Worm (Caenorhabditis elegans) whole organism, dauer: ENCODE results near the gene srw-82.
"Not testable (repeated sequence)": the region's sequence is repeated elsewhere in the genome, so short reads cannot be mapped to it uniquely, and the experiment has no call there.

ENCODE experiments used
- unc-62 ChIP-seq: sonication (generic microtip); optimal IDR thresholded peaks from 2 replicates; lab custom pipeline; 2017; ENCODE audit warnings: missing biosample characterization, missing genetic modification reagents, missing genetic modification characterization

The srw-82 gene

DNA sequence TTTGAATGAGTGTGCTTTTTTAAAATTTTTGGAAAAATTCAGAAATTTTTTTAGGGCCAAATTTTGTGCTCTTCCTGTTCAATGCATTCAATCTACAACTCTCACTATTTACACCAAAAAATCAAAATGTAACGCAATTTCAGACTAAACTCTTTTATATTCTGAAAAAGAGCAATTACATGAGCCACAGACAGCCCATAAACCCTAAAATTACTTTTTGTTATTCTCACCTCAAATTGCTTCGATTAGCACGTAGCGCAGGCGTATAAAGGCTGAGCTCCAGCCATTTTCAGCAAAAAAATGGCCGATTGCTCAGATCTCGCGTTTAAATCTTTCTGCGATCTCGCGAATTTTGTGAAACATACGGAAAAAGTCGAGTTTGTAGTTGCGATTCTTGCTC lies at the start of gene srw-82:
Gene srw-82, plus strand, starts transcription at position 301 of the 400 bp plus-strand sequence.
- no peak for TF ChIP-seq unc-62

DNA sequence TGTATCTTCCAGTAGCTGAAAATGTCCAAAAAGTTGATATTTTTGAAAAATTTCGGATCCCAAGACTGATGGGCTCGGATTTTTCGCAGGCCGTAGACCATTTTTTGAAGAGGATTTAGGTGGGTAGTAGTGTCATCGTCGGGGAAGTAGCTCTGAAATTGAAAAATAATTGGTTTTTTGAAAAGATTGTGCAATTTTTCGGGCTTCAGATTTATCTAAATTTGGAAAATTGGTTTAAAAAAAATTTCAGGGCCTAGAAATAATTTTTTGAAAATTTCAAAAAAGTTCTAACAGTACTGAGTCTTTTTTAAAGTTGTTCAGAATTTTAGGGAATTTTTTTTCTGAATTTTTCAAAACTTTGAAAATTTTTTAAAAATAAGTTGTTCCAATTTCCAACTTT lies 49.0 kb upstream of the srw-82 start, which contains the start of gene nhr-288:
Gene nhr-288, minus strand, starts transcription at position 101 of the 400 bp plus-strand sequence.
- no peak for TF ChIP-seq unc-62

DNA sequence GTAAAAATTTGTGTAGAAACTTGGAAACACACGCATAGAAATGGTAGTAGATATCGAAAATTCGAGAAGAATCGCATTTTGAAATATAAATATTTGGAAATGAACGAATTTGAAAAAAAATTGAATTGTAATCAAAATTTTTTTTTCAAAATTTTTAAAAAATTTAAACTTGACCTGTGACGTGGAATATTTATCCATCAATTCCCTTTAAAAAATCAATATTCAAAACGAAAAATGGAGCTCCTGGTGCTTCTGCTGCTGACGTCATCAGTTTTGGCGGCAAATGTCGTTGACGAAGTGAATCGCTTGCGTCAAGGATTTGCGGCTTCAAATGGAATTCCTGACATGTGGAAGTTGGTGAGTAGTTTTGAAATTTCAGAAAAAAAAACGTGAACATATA lies 42.5 kb upstream of the srw-82 start, which contains the start of the genes Y51A2B.4 and Y51A2B.5:
Gene Y51A2B.4, minus strand, starts transcription at position 101 of the 400 bp plus-strand sequence.
Gene Y51A2B.5, plus strand, starts transcription at position 232 of the 400 bp plus-strand sequence.
- no peak for TF ChIP-seq unc-62

DNA sequence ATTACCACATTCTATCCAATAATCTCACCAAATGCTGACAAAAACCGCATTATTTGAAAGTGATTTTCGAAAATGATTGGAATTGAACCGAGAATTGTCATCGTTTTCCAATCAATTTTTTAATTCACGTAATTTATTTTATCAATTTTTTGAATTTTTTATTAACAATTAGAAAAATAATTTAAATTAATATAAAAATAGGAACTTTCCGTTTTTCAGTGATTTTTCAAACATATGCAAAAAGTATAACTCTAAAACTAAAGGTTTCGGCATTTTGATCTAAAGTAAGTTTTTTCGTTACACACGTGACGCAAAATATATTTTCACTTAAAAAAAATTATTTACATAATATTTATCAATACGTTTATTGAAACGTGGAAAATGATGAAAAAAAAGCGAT lies 37.3 kb upstream of the srw-82 start, which contains the start of gene Y51A2B.6:
Gene Y51A2B.6, minus strand, starts transcription at position 101 of the 400 bp plus-strand sequence.
- TF ChIP-seq unc-62: no peak

DNA sequence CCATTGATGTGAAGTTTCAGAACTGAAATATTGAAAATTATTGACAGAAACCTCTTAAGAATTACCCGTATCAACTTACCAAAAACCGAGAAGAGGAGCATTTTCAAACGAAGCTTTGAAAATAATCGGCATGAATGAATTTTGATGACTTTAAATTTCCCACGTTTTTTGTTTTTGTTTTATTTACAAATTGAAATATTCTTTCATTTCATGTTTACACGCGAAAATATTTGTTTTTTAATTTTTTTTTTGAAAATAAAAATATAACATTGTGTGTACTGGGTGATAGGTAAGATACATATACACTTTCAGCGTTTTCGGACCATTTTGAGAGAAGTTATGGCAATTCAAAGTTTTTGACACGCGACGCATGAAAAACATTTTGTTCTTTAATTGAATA lies 35.9 kb upstream of the srw-82 start, which contains the start of gene Y51A2B.9:
Gene Y51A2B.9, minus strand, starts transcription at position 101 of the 400 bp plus-strand sequence.
- no peak for TF ChIP-seq unc-62

DNA sequence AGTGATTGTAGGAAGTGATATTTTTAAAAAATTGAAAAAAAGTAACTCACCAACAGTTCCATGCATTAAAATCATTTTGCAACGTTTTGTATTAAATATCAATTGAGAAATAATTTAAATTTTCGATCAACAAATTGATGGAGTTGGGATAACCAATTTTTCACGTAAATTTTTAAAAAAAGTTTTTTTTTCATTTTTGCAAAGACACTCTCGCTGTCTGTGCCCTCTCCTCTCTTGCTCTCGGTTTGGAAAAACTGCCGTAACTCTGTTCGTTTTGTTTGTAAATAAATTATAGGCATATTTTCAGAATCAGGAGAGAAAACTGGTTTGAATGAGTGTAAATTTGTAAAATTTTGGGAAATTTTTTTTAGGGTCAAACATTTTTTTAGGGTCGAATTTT lies 33.7 kb upstream of the srw-82 start, which contains the start of gene Y51A2B.16:
Gene Y51A2B.16, minus strand, starts transcription at position 101 of the 400 bp plus-strand sequence.
- no peak for TF ChIP-seq unc-62

DNA sequence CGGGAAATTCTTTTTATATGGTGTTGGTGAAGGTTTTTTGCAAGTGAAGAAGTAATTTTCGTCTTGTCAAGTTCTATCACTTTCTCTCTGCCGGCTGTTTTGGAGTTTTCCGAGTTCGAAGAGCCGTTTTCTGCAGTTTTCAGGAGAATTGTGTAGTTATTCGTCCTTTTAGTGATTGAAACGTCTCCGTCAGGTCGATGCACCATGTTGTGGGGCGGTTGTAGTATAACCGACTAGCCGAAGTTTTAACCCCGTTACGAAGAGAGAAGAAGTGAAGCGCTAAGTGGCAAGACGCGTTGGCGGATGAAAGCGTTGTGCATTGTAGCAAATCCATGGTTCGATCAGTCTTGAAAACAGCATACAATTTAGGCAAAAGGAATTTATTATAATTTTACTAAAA lies 28.8 kb upstream of the srw-82 start:
- no peak for TF ChIP-seq unc-62

DNA sequence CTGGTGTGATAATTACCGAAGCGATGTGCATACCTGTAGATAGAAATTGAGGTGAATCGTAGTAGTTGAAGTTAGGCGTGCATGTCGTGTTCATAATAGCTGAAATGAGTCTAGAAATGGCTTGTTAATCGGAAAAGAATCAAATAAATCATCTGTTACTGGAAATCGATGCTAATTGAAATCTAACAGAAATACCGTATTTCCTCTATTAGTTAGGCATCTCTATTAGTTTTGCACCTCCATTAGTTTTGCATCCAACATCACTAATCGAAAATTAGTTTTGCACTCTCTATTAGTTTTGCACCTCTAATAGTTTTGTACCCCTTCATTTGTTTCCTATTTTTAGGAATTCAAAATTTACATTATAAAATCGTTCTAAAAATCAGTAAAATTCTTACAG lies 26.8 kb upstream of the srw-82 start, which contains the start of gene srh-209:
Gene srh-209, minus strand, starts transcription at position 101 of the 400 bp plus-strand sequence.
- not testable (repeated sequence) for TF ChIP-seq unc-62

DNA sequence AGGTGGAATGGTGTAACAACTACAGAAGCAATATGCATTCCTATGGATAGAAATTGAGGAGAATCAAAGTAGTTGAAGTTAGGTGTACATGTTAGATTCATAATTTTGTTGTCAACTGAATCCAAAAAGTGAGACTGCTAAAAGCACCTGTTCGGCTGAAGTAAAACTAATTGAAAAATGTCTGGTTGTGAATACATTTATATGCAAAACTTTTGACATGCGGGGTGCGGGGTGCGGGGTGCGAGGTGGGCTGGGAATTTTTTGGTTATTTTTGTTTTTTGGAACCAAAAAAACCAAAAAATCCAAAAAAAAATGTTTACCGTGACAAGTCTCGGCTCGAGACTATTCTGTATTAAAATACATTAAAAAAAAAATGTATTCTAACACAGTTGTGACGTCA lies 21.4 kb upstream of the srw-82 start, which contains the start of gene srh-207:
Gene srh-207, minus strand, starts transcription at position 101 of the 400 bp plus-strand sequence.
- TF ChIP-seq unc-62: no peak

DNA sequence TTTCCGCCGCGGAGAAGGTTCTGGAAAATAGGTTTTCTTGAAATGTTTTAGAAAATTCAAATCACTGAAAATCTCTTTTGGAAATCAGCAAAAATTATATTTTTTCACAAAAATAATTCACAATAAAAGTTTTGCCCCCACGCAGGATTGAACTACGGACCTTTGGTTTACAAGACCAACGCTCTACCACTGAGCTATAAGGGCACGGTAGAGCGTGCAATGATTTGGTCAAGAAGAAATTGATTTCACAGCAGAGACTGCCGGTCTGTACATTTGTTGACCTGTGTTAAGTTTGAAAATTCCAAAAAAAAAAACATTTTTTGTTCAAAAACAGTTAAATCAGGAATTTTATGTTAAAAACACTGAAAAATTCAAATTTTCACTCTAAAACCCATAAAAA lies 19.2 kb upstream of the srw-82 start:
- no peak for TF ChIP-seq unc-62

DNA sequence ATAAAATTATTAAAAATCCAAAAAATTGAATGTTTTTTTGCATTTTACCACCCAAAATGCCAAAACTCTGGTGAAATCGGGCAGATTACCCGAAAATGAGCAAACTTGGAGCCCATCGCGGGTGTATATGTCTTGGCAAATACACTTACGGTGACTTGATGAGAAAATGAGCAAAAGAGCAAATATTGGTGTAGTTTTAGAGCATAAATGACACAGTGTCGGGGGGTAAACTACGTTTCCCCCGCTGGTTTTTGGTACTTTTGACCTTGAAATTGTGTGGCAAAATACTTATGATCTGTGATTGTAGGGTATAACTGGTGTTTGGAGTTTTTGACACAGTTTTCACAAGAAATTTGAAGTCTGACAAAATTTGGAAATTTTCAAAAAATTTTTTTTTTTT lies 18.7 kb upstream of the srw-82 start, which contains the start of gene ZK262.2:
Gene ZK262.2, minus strand, starts transcription at position 101 of the 400 bp plus-strand sequence.
- TF ChIP-seq unc-62: no peak

DNA sequence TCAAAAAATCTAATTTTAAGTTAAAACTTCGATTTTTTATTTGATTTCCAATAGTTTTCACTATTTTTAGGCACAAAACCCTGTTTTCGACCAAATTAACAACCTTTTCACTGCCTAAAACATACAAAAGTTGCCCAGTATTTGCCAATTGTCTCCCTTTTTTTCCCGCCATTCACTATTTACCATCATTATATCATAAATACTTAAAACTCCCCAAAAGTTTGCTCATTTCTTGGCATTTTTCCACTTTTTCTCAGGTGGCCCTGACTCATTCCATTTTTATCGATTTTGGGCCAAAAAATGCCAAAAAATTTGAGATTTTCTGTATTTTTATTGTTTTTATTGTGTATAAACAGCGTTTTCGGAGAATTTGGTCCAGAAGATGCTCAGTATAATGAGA lies 17.5 kb upstream of the srw-82 start, which contains the start of gene txt-8:
Gene txt-8, plus strand, starts transcription at position 301 of the 400 bp plus-strand sequence.
- no peak for TF ChIP-seq unc-62

DNA sequence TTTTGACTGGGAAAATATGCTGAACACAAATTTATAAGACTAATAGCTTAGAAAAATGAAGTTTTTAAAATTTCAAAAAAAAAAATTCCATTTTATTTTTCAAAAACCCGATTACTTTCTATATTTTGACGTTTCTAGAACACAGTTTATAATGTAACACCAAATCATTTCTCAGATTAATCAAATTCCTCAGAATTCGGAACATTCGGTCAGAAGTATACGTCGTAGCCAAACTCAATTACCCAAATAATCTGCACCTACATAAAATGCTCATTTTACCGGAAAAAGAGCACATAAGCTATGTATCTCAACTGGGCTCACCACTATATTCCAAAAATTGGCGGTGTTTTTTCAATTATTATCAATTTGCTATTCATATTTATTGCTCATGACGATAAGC lies 10.8 kb upstream of the srw-82 start, which contains the start of gene srj-26:
Gene srj-26, plus strand, starts transcription at position 301 of the 400 bp plus-strand sequence.
- TF ChIP-seq unc-62: no peak

DNA sequence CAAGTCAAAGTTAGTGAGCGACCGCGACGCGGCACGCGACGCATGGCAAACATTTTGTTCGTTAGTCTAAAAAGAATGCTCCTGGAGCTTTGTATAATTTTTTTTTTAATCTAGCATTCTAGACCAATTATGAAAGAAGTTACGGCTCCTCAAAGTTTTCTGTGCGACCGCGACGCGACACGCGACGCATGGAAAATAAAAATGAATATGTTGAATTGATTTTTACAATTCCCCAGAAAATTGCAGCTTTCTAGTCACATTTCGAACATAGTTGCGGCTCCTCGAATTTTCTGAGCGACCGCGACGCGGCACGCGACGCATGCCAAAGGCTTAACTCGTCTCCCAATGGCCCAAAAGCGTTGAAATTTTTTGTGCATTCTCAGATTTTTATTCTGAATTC lies 7.1 kb upstream of the srw-82 start, which contains the start of gene ZK262.4:
Gene ZK262.4, minus strand, starts transcription at position 101 of the 400 bp plus-strand sequence.
- no peak for TF ChIP-seq unc-62

DNA sequence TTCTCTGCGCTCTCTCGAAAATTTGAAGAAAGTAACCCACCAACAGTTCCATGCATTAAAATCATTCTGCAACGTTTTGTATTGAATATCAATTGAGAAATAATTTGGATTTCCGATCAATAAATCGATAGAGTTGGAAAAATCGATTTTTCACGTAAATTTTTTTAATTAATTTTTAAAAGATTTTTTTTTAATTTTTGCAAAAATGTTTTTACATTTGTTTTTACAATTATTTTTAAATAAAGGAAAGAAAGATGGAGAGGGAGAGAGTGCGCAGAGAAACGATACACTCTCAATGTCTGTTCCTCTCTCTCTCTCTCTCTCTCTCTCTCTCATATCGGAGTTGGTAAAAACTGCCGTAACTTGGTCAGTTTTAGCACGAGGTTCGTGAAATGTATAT lies 6.0 kb upstream of the srw-82 start, which contains the start of gene ZK262.19:
Gene ZK262.19, minus strand, starts transcription at position 101 of the 400 bp plus-strand sequence.
- TF ChIP-seq unc-62: no peak

DNA sequence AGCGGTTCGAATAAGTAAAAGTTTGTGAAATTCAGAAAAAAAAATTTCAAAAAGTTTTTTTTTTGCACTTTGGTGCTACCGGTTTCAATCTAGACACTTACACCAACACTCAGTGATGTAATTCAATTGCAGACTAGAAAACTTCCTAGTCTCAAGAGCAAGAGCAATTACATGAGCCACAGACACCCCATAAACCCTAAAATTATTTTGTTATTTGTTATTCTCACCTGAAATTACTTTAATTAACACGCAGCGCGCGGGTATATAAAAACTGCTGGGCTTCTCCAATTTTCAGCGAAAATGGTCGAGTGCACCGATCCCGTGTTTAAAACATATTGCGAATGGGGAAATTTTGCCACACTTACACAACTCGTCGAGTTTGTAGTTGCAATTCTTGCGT lies 5.3 kb upstream of the srw-82 start, which contains the start of gene srw-83:
Gene srw-83, plus strand, starts transcription at position 301 of the 400 bp plus-strand sequence.
- TF ChIP-seq unc-62: no peak

DNA sequence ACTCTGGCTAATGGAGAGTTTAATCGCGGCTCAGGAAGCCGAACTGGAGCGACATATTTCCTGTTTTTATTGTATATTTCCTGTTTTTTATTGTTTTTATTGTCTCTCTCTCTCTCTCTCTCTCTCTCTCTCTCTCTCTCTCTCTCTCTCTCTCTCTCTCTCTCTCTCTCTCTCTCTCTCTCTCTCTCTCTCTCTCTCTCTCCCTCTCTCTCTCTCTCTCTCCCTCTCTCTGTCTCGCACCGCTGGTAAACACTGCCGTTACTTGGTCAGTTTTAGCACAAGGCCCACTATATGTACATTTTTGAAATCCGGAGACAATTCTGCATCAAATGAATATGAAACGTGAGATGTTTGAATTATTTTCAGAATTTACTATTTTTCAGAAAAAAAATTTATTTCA lies 724 bp upstream of the srw-82 start:
- no peak for TF ChIP-seq unc-62

DNA sequence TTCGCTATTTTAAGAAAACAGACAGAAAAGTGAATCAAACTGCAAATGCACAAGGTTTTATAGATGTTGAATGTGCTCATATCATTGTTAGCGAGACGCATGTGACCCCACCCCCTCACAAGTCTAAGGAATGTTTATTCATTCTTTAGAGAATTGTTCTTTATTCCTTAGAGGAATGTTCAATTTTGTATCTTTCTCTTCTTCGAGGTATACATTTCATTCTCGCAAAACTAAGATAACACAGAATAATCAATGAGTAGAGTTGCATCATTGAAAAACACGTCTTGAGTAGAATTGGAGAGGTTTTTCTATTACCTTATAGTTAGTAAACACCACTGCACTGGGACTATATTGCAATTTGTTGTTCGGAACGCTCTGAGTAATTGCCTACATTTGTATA lies 3.4 kb downstream of the srw-82 start, which contains the start of gene ZK262.20:
Gene ZK262.20, minus strand, starts transcription at position 101 of the 400 bp plus-strand sequence.
- no peak for TF ChIP-seq unc-62
